Fruit fly (Drosophila melanogaster): ENCODE data around the gene Trx2.

The Trx2 gene

DNA sequence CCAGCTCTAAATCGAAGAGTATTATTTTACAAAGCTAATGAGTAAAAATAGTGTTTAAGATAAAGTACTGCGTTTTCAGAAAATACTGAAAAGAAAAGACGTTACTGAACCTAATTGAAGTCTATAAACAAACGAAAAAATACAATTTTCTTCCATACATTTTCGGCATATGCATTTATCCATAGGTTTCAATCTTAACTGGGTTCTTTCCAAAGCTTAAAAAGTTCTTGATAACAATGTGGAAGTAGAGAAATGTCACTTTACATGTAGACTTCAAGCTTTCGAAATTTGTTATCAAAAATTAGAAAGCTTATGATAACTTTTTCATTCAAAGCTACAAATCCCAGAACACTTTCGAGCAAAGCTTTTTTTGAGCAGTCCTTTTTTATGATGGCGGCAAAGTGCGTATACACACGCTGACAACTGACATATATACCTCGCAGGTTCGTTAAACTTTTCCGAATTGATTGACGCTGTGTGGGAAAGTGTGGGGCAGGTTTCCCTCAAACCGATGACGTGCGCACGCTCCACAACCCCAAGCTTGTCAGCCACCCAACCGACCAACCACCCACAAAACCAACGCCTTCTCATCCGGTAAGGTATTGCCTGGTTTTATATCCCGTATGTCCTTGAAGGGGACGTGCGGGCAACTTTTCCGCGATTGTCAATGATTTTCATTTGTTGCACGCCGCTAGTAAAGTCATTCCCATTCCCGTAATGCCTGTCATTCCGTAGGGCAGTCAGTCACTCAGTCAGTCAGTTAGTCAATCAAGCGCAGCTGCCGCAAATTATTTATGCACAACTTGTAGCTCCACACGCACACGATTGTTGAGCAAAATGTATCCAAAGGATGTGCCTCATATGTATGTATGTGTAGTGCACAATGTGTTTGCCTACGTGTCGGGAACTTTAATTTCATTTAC, 44.6 kb downstream of the Trx2 start (continued):
- TF ChIP-seq Awh (GFP tag; IDR thresholded peaks at IDR 0.05) (no peak), D19A (tag; optimal IDR thresholded peaks at IDR 0.05) (no peak), CG2120 (GFP tag; optimal IDR thresholded peaks at IDR 0.05) (no peak), CG1792 (GFP tag; optimal IDR thresholded peaks at IDR 0.05) (no peak), CG9797 (GFP tag; optimal IDR thresholded peaks at IDR 0.05) (no peak), grn (GFP tag; optimal IDR thresholded peaks at IDR 0.05) (no peak), Mrtf (GFP tag; IDR thresholded peaks at IDR 0.05) (no peak), abd-A (tag; optimal IDR thresholded peaks at IDR 0.05) (peak; percentile 68), CG17912 (GFP tag; optimal IDR thresholded peaks at IDR 0.05) (no peak), CG10366 (GFP tag; IDR thresholded peaks at IDR 0.05) (no peak), CG17186 (GFP tag; optimal IDR thresholded peaks at IDR 0.05) (no peak), nerfin-1 (tag; optimal IDR thresholded peaks at IDR 0.05) (no peak), pzg (GFP tag; optimal IDR thresholded peaks at IDR 0.05) (peak; percentile 20), CG3281 (GFP tag; optimal IDR thresholded peaks at IDR 0.05) (no peak), zf30C (GFP tag; optimal IDR thresholded peaks at IDR 0.05) (no peak), CG3847 (GFP tag; IDR thresholded peaks at IDR 0.05) (no peak), CG13424 (tag; optimal IDR thresholded peaks at IDR 0.05) (no peak), Six4 (GFP tag; optimal IDR thresholded peaks at IDR 0.05) (no peak), CTCF (GFP tag; optimal IDR thresholded peaks at IDR 0.05) (peak; percentile 72), unpg (GFP tag; optimal IDR thresholded peaks at IDR 0.05) (no peak), prd (optimal IDR thresholded peaks at IDR 0.05) (no peak), prd (GFP tag; IDR thresholded peaks at IDR 0.05) (no peak), hth (optimal IDR thresholded peaks at IDR 0.05) (no peak), CG7928 (GFP tag; optimal IDR thresholded peaks at IDR 0.05) (no peak), Hr39 (optimal IDR thresholded peaks at IDR 0.05) (no peak), cad (GFP tag; optimal IDR thresholded peaks at IDR 0.05) (no peak), CG4424 (GFP tag; optimal IDR thresholded peaks at IDR 0.05) (no peak), CG14667 (GFP tag; IDR thresholded peaks at IDR 0.05) (no peak), sug (tag; optimal IDR thresholded peaks at IDR 0.05) (no peak), stwl (tag; optimal IDR thresholded peaks at IDR 0.05) (no peak), E2f2 (GFP tag; IDR thresholded peaks at IDR 0.05) (0 out of 2 replicates have a peak, but pooled peaks have one; percentile 16), CG13894 (tag; optimal IDR thresholded peaks at IDR 0.05) (peak; percentile 14), Lim3 (GFP tag; IDR thresholded peaks at IDR 0.05) (no peak), CG4282 (GFP tag; optimal IDR thresholded peaks at IDR 0.05) (no peak), lab (GFP tag; optimal IDR thresholded peaks at IDR 0.05) (no peak), CG3995 (GFP tag; optimal IDR thresholded peaks at IDR 0.05) (no peak), croc (GFP tag; conservative IDR thresholded peaks at IDR 0.05) (no peak), Sox102F (GFP tag; optimal IDR thresholded peaks at IDR 0.05) (no peak), Fer2 (tag; optimal IDR thresholded peaks at IDR 0.05) (no peak), CG10209 (GFP tag; optimal IDR thresholded peaks at IDR 0.05) (no peak), CG14860 (GFP tag; IDR thresholded peaks at IDR 0.05; ENCODE audit: partially characterized antibody) (no peak), CG5180 (GFP tag; optimal IDR thresholded peaks at IDR 0.05) (no peak), Dip2 (GFP tag; IDR thresholded peaks at IDR 0.05) (no peak), onecut (GFP tag; IDR thresholded peaks at IDR 0.05) (peak; percentile 57; the same call in 1 of the 2 replicates), CG31224 (GFP tag; IDR thresholded peaks at IDR 0.05) (no peak), jing (GFP tag; optimal IDR thresholded peaks at IDR 0.05) (no peak), pros (GFP tag; optimal IDR thresholded peaks at IDR 0.05) (no peak), disco-r (GFP tag; optimal IDR thresholded peaks at IDR 0.05) (no peak), gfzf (GFP tag; optimal IDR thresholded peaks at IDR 0.05) (peak; percentile 61), scrt (GFP tag; optimal IDR thresholded peaks at IDR 0.05) (peak; percentile 88), Tbp (GFP tag; optimal IDR thresholded peaks at IDR 0.05) (no peak)
